Worm (Caenorhabditis elegans) whole organism, early embryonic: ENCODE measurements around the gene fbxa-171.

Source experiments
- B0310.2 ChIP-seq: sonication (generic microtip); optimal IDR thresholded peaks from 2 replicates; lab custom pipeline; 2016; ENCODE audit warnings: mild to moderate bottlenecking, missing genetic modification characterization, missing compliant biosample characterization
- F13C5.2 ChIP-seq: sonication (generic microtip); optimal IDR thresholded peaks from 2 replicates; lab custom pipeline; 2017; ENCODE audit warnings: mild to moderate bottlenecking, missing genetic modification characterization, inconsistent platforms, missing compliant biosample characterization
- aly-1 ChIP-seq: sonication (generic microtip); optimal IDR thresholded peaks from 2 replicates; lab custom pipeline; 2016; ENCODE audit warnings: missing genetic modification characterization, missing compliant biosample characterization
- ama-1 ChIP-seq: fragments of 150-350 bp; optimal IDR thresholded peaks from 2 replicates; lab custom pipeline; 2014
- ceh-13 ChIP-seq: fragments of 200-800 bp; sonication (Bioruptor generic); optimal IDR thresholded peaks from 2 replicates; lab custom pipeline; 2018; ENCODE audit warnings: mild to moderate bottlenecking, missing genetic modification characterization, missing compliant biosample characterization
- ceh-36 ChIP-seq: sonication (generic microtip); optimal IDR thresholded peaks from 2 replicates; lab custom pipeline; 2016; ENCODE audit warnings: missing genetic modification characterization, inconsistent platforms, missing compliant biosample characterization
- ets-7 ChIP-seq: sonication (generic microtip); optimal IDR thresholded peaks from 2 replicates; lab custom pipeline; 2016; ENCODE audit warnings: missing genotype, missing genetic modification characterization, missing compliant biosample characterization
- flt-1 ChIP-seq: fragments of 200-800 bp; sonication (Bioruptor generic); IDR thresholded peaks from 2 replicates; pipeline ENCODE4 v1.3.6; 2022; ENCODE audit warnings: missing genetic modification characterization, missing compliant biosample characterization
- hmbx-1 ChIP-seq: sonication (generic microtip); optimal IDR thresholded peaks from 2 replicates; lab custom pipeline; 2016; ENCODE audit warnings: mild to moderate bottlenecking, missing genetic modification characterization, missing compliant biosample characterization
- hmg-4 ChIP-seq: fragments of 200-800 bp; sonication (Bioruptor generic); optimal IDR thresholded peaks from 2 replicates; lab custom pipeline; 2018; ENCODE audit warnings: mild to moderate bottlenecking, missing genetic modification characterization, missing compliant biosample characterization
- hnd-1 ChIP-seq: sonication (generic microtip); optimal IDR thresholded peaks from 2 replicates; lab custom pipeline; 2016; ENCODE audit warnings: missing genetic modification characterization, missing compliant biosample characterization
- pes-1 ChIP-seq: fragments of 200-800 bp; sonication (Bioruptor generic); IDR thresholded peaks from 2 replicates; pipeline ENCODE4 v1.3.6; 2022; ENCODE audit warnings: missing genetic modification reagents, missing genetic modification characterization, missing compliant biosample characterization
- scrt-1 ChIP-seq: fragments of 200-800 bp; sonication (Bioruptor generic); IDR thresholded peaks from 2 replicates; pipeline ENCODE4 v1.3.6; 2022; ENCODE audit warnings: missing genetic modification characterization, missing compliant biosample characterization
- sea-1 ChIP-seq: fragments of 200-800 bp; sonication (Bioruptor generic); conservative IDR thresholded peaks from 2 replicates; pipeline ENCODE4 v1.3.6; 2022; ENCODE audit warnings: missing genetic modification characterization, missing compliant biosample characterization
- tbx-11 ChIP-seq: fragments of 200-800 bp; sonication (Bioruptor generic); IDR thresholded peaks from 2 replicates; pipeline ENCODE4 v1.3.6; 2022; ENCODE audit warnings: missing genetic modification characterization, missing compliant biosample characterization
- tbx-37 ChIP-seq: fragments of 200-800 bp; sonication (Bioruptor generic); conservative IDR thresholded peaks from 2 replicates; pipeline ENCODE4 v1.3.6; 2022; ENCODE audit warnings: missing genetic modification reagents, missing genetic modification characterization, missing compliant biosample characterization
- tra-4 ChIP-seq: sonication (generic microtip); optimal IDR thresholded peaks from 2 replicates; lab custom pipeline; 2017; ENCODE audit warnings: missing genetic modification characterization, missing compliant biosample characterization

The fbxa-171 gene

DNA sequence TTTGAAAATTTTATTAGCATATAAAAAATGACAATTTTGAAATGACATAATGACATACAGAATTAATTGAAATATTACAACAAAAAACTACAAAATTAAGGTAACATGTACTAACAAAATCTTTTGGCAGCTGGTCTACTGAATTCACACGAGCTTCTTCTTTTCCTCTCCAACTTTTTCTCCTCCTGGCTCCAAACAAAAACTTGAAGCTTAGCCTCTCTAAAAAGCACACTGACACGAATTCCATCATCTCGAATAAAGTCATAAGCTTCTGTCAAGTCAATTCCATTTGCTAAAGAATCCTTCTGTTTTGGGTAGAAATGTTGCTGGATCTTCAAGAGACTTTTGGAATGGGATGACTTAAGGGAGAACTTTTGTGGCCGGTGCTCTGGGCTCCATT lies 14.4 kb downstream of the fbxa-171 start:
- TF ChIP-seq hnd-1 (tag; lab: Kevin White, UChicago) = no peak
- no peak for TF ChIP-seq ceh-36 (tag; lab: Kevin White, UChicago)
- no peak for TF ChIP-seq hmbx-1
- TF ChIP-seq scrt-1 (GFP tag; lab: Robert Waterston, UW) = no peak
- TF ChIP-seq ama-1 (lab: Kevin White, UChicago) = no peak
- no peak for TF ChIP-seq ceh-13
- TF ChIP-seq aly-1 (tag; lab: Kevin White, UChicago) = no peak
- no peak for TF ChIP-seq tbx-37
- no peak for TF ChIP-seq flt-1
- no peak for TF ChIP-seq ets-7 (tag; lab: Kevin White, UChicago)
- no peak for TF ChIP-seq tra-4 (tag; lab: Kevin White, UChicago)
- TF ChIP-seq pes-1 (GFP tag; lab: Robert Waterston, UW) = no peak
- no peak for TF ChIP-seq B0310.2 (tag; lab: Kevin White, UChicago)
- no peak for TF ChIP-seq hmg-4 (GFP tag; lab: Kevin White, UChicago)
- TF ChIP-seq F13C5.2 (tag; lab: Kevin White, UChicago) = no peak
- no peak for TF ChIP-seq tbx-11 (GFP tag; lab: Robert Waterston, UW)

DNA sequence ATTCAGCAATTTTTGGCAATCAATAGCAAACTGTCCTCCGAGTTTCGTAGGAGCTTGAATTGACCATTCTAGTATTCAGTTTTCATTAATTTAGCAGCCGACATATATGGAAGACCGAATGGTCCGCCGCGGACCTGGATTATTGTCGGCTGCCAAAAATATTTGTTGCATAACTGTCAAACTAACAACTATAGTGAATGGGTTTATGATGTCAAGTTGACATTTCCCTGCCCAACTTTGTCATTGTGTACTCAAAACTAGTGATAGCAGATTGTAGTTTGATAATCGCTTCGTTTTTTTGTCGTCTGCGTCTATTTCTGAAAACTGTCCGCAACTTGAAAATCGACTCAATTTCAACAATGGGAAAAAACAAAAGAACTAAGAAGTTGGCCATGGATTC lies 16.4 kb downstream of the fbxa-171 start, which contains the start of gene fbxa-176:
Gene fbxa-176 (plus strand): TSS at position 314 of the 400 bp plus-strand sequence.
- TF ChIP-seq F13C5.2 (tag; lab: Kevin White, UChicago) (no peak), ceh-36 (tag; lab: Kevin White, UChicago) (no peak), flt-1 (no peak)

DNA sequence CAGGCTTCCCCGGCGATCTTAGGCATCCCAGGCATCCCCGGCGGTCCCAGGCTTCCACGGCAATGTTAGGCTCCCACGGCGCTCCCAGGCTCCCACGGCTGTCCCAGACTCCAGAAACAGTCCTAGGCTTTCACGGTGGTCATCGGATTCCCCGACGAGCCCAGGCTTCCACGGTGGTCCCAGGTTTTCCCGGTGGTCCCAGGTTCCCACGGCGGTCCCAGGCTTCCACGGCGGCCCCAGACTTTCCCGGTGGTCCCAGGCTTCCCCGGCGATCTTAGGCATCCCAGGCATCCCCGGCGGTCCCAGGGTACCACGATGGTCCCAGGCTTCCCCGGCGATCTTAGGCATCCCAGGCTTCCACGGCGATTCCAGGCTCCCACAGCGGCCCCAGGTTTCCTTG lies 17.2 kb downstream of the fbxa-171 start:
- TF ChIP-seq ets-7 (tag; lab: Kevin White, UChicago) (no peak), B0310.2 (tag; lab: Kevin White, UChicago) (no peak), tbx-11 (GFP tag; lab: Robert Waterston, UW) (no peak), flt-1 (no peak), hnd-1 (tag; lab: Kevin White, UChicago) (no peak), sea-1 (no peak), hmbx-1 (no peak), F13C5.2 (tag; lab: Kevin White, UChicago) (no peak), aly-1 (tag; lab: Kevin White, UChicago) (no peak), pes-1 (GFP tag; lab: Robert Waterston, UW) (no peak), hmg-4 (GFP tag; lab: Kevin White, UChicago) (no peak), ceh-13 (no peak), ama-1 (lab: Kevin White, UChicago) (no peak), tra-4 (tag; lab: Kevin White, UChicago) (no peak), ceh-36 (tag; lab: Kevin White, UChicago) (no peak), scrt-1 (GFP tag; lab: Robert Waterston, UW) (no peak), tbx-37 (no peak)

ce11 chrV:17546931-17547330 lies 18.9 kb downstream of the fbxa-171 start:
- TF ChIP-seq ets-7 (tag; lab: Kevin White, UChicago) = no peak
- TF ChIP-seq tra-4 (tag; lab: Kevin White, UChicago) = no peak
- TF ChIP-seq B0310.2 (tag; lab: Kevin White, UChicago) = no peak
- no peak for TF ChIP-seq pes-1 (GFP tag; lab: Robert Waterston, UW)
- no peak for TF ChIP-seq hmbx-1
- no peak for TF ChIP-seq flt-1
- no peak for TF ChIP-seq ceh-36 (tag; lab: Kevin White, UChicago)
- no peak for TF ChIP-seq ama-1 (lab: Kevin White, UChicago)
- TF ChIP-seq F13C5.2 (tag; lab: Kevin White, UChicago) = no peak
- no peak for TF ChIP-seq hnd-1 (tag; lab: Kevin White, UChicago)
- no peak for TF ChIP-seq hmg-4 (GFP tag; lab: Kevin White, UChicago)
- no peak for TF ChIP-seq ceh-13

ce11 chrV:17542304-17542703 lies 23.5 kb downstream of the fbxa-171 start:
- no peak for TF ChIP-seq ets-7 (tag; lab: Kevin White, UChicago)
- TF ChIP-seq pes-1 (GFP tag; lab: Robert Waterston, UW) = peak; percentile 58; the same call in 1 of the 2 replicates
- TF ChIP-seq tra-4 (tag; lab: Kevin White, UChicago) = no peak
- TF ChIP-seq tbx-11 (GFP tag; lab: Robert Waterston, UW) = 0 out of 2 replicates have a peak, but pooled peaks have one; percentile 31
- no peak for TF ChIP-seq ceh-36 (tag; lab: Kevin White, UChicago)

ce11 chrV:17540295-17540694 lies 25.5 kb downstream of the fbxa-171 start, which contains the start of gene srz-25:
srz-25 (plus strand) TSS chrV:17540595.
- TF ChIP-seq ama-1 (lab: Kevin White, UChicago) = no peak
- no peak for TF ChIP-seq F13C5.2 (tag; lab: Kevin White, UChicago)
- no peak for TF ChIP-seq scrt-1 (GFP tag; lab: Robert Waterston, UW)
- TF ChIP-seq ceh-13 = no peak
- TF ChIP-seq tra-4 (tag; lab: Kevin White, UChicago) = no peak
- no peak for TF ChIP-seq hmg-4 (GFP tag; lab: Kevin White, UChicago)

DNA sequence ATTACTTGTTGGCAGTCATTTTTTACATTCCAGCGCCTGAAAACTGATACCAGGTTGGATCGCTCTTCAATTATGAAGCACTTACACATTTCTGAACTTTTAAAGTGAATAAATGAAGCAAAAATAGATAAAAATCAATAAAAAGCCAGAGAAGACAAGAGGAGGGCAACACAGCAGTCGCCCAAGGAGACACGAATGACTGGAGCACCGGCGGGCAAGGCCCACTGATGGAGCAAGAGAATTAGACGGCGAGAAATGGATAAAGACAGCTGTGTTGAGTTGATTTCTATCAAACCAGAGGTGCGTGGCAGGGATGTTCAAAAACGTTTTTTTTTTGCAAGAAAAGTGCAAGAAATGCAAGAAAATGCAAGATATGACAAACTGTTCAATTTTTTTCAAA lies 26.5 kb downstream of the fbxa-171 start:
- TF ChIP-seq scrt-1 (GFP tag; lab: Robert Waterston, UW) = no peak
- no peak for TF ChIP-seq hmbx-1
- TF ChIP-seq ceh-36 (tag; lab: Kevin White, UChicago) = no peak
- no peak for TF ChIP-seq flt-1
- TF ChIP-seq ceh-13 = no peak
- no peak for TF ChIP-seq aly-1 (tag; lab: Kevin White, UChicago)
- TF ChIP-seq hnd-1 (tag; lab: Kevin White, UChicago) = no peak
- no peak for TF ChIP-seq tbx-37
- no peak for TF ChIP-seq hmg-4 (GFP tag; lab: Kevin White, UChicago)
- TF ChIP-seq tbx-11 (GFP tag; lab: Robert Waterston, UW) = no peak
- no peak for TF ChIP-seq ets-7 (tag; lab: Kevin White, UChicago)
- no peak for TF ChIP-seq tra-4 (tag; lab: Kevin White, UChicago)
- no peak for TF ChIP-seq sea-1
- TF ChIP-seq pes-1 (GFP tag; lab: Robert Waterston, UW) = no peak
- no peak for TF ChIP-seq B0310.2 (tag; lab: Kevin White, UChicago)
- TF ChIP-seq ama-1 (lab: Kevin White, UChicago) = no peak
- no peak for TF ChIP-seq F13C5.2 (tag; lab: Kevin White, UChicago)
